Worm (Caenorhabditis elegans) whole organism, young adult: ENCODE data around the gene R12B2.6.

Experiments used
- egl-44 ChIP-seq: fragments of 200-800 bp; sonication (Bioruptor generic); IDR thresholded peaks from 2 replicates; pipeline ENCODE4 v1.3.6; 2022; ENCODE audit warnings: missing genetic modification reagents, missing genetic modification characterization, missing compliant biosample characterization
- let-526 ChIP-seq: fragments of 200-800 bp; sonication (Bioruptor generic); IDR thresholded peaks from 2 replicates; pipeline ENCODE4 v1.3.6; 2022; ENCODE audit warnings: missing genetic modification reagents, missing genetic modification characterization, missing compliant biosample characterization
- snpc-1.3 ChIP-seq: sonication (generic microtip); optimal IDR thresholded peaks from 2 replicates; lab custom pipeline; 2017; ENCODE audit warnings: missing genetic modification characterization, mild to moderate bottlenecking, missing compliant biosample characterization, antibody characterized with exemption, moderate library complexity, missing genotype, missing genetic modification reagents; ENCODE audit not compliant: insufficient read depth

DNA sequence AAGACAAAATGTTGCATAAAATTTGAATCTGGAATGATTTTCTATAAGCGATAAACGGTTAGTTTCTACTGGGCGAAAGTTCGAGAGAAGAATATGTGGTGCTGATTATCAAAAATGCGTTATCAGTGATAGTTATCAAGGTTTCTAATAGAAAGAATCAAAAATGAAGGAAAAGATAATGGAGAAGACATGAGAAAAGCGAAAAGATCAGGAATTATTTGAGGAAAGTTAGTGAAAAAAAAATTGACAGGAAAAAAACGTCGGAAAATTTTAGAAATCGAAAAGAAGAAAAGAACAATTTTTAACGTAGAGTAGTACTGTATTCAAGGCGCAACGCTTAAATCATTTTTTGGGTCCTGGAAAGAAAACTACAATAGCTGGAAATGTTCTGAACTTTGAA, 29.8 kb upstream of the R12B2.6 start, which contains the start of gene dnpp-1:
- no peak for TF ChIP-seq egl-44 (GFP tag; lab: Robert Waterston, UW)
- TF ChIP-seq let-526 (GFP tag; lab: Robert Waterston, UW): no peak
- TF ChIP-seq snpc-1.3 (tag; lab: Kevin White, UChicago): no peak
